Fruit fly (Drosophila melanogaster): Measurements from ENCODE around the gene CG6398.

- TF ChIP-seq usp (GFP tag; optimal IDR thresholded peaks at IDR 0.05) (no peak), CG8478 (optimal IDR thresholded peaks at IDR 0.05) (no peak), Dll (optimal IDR thresholded peaks at IDR 0.05) (no peak), psq (optimal IDR thresholded peaks at IDR 0.05) (no peak)
These were observed 44.5 kb downstream of the CG6398 start for dm6 chrX:17875014-17875589.

Measured in whole organism.